Worm (Caenorhabditis elegans) whole organism, L4/young adult: ENCODE results near the gene C02F5.13.

Experiments
- W03F9.2 ChIP-seq: fragments of 150-350 bp; optimal IDR thresholded peaks from 2 replicates; lab custom pipeline; 2014; ENCODE audit warnings: missing biosample characterization, missing genetic modification characterization
- dao-5 ChIP-seq: sonication (generic microtip); optimal IDR thresholded peaks from 2 replicates; lab custom pipeline; 2016; ENCODE audit warnings: missing genotype, missing genetic modification characterization, moderate library complexity, missing compliant biosample characterization

DNA sequence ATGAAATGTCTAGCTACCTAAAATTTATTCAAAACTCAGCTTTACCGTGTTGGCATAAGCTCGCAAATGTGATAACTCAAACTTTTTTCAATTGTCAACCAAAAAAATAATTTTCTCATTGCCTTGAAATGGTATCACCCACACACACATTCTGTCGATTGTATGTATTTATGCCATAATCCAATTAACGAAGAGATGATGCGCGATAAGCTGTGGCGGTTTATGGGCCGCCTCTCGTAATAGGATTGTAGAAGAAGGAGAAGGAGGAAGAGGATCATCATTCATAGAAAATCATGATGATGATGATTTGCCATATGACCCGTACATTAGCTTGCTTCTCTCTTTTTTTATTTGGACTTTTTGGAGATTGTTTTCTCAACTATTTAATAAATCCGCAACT is 42.0 kb downstream of the C02F5.13 start:
- no peak for TF ChIP-seq W03F9.2 (tag; lab: Kevin White, UChicago)
- TF ChIP-seq dao-5 (tag; lab: Kevin White, UChicago), result no peak
